Fruit fly (Drosophila melanogaster) whole organism, adult: ENCODE data around the gene Rtca.

ENCODE experiments used
- CG14711 ChIP-seq: fragments of 200-800 bp; sonication (Bioruptor generic); optimal IDR thresholded peaks from 2 replicates; lab custom pipeline; 2018; ENCODE audit warnings: missing biosample characterization, mild to moderate bottlenecking, missing genetic modification characterization, moderate library complexity
- Clk ChIP-seq: fragments of 200-800 bp; sonication (Bioruptor generic); optimal IDR thresholded peaks from 2 replicates; lab custom pipeline; 2017; ENCODE audit warnings: missing biosample characterization, missing genetic modification characterization
- kay ChIP-seq: fragments of 200-800 bp; sonication (Bioruptor generic); peaks from one replicate; lab custom pipeline; 2016; ENCODE audit warnings: missing biosample characterization, missing genetic modification characterization, borderline replicate concordance

dm6 chrX:2076412-2077357, 4.5 kb downstream of the Rtca start, which contains the start of gene CG4025:
- TF ChIP-seq Clk (GFP tag; lab: Kevin White, UChicago) = no peak
- TF ChIP-seq kay = no peak
- no peak for TF ChIP-seq CG14711 (tag; lab: Kevin White, UChicago)
